Fruit fly (Drosophila melanogaster) whole organism, embryonic: ENCODE results near the gene piwi.
A peak's percentile ranks its signal among the peaks of the same experiment; 100 is the strongest.

Experiments used
- Bdp1 ChIP-seq: fragments of 200-800 bp; sonication (Bioruptor generic); optimal IDR thresholded peaks from 3 replicates; lab custom pipeline; 2016; ENCODE audit warnings: missing biosample characterization, missing genetic modification characterization
- CG8924 ChIP-seq: fragments of 200-800 bp; optimal IDR thresholded peaks from 3 replicates; lab custom pipeline; 2019; ENCODE audit warnings: missing biosample characterization, mild to moderate bottlenecking, missing genetic modification characterization, moderate library complexity
- CG9215 ChIP-seq: fragments of 200-800 bp; sonication (Bioruptor generic); IDR thresholded peaks from 2 replicates; pipeline ENCODE4 v1.3.6; 2022; ENCODE audit warnings: missing biosample characterization, missing genetic modification characterization
- Meics ChIP-seq: fragments of 200-800 bp; sonication (Bioruptor generic); optimal IDR thresholded peaks from 2 replicates; lab custom pipeline; 2017; ENCODE audit warnings: missing biosample characterization, mild to moderate bottlenecking, missing genetic modification characterization
- Optix ChIP-seq: fragments of 200-800 bp; sonication (Bioruptor generic); IDR thresholded peaks from 3 replicates; pipeline ENCODE4 v1.3.6; 2022; ENCODE audit warnings: missing biosample characterization, missing genetic modification characterization
- cas ChIP-seq: fragments of 200-800 bp; sonication (Bioruptor generic); IDR thresholded peaks from 2 replicates; pipeline ENCODE4 v1.3.6; 2022; ENCODE audit warnings: missing biosample characterization, missing genetic modification characterization
- exex ChIP-seq: fragments of 200-800 bp; sonication (Bioruptor generic); optimal IDR thresholded peaks from 4 replicates; lab custom pipeline; 2018; ENCODE audit warnings: missing biosample characterization, mild to moderate bottlenecking, missing genetic modification characterization, moderate library complexity
- ken ChIP-seq: fragments of 200-800 bp; sonication (Bioruptor generic); IDR thresholded peaks from 3 replicates; pipeline ENCODE4 v1.3.6; 2022; ENCODE audit warnings: missing biosample characterization, missing genetic modification characterization
- shn ChIP-seq: fragments of 200-800 bp; sonication (Bioruptor generic); optimal IDR thresholded peaks from 3 replicates; lab custom pipeline; 2016; ENCODE audit warnings: missing biosample characterization, missing genetic modification characterization
- tgo ChIP-seq: fragments of 200-800 bp; sonication (Bioruptor generic); IDR thresholded peaks from 3 replicates; pipeline ENCODE4 v1.3.6; 2022; ENCODE audit warnings: missing biosample characterization, missing genetic modification characterization
- z ChIP-seq: fragments of 200-800 bp; sonication (Bioruptor generic); IDR thresholded peaks from 3 replicates; pipeline ENCODE4 v1.3.6; 2022; ENCODE audit warnings: missing biosample characterization, missing genetic modification characterization

- TF ChIP-seq cas (GFP tag; lab: Robert Waterston, UW) (no peak), z (GFP tag; lab: Robert Waterston, UW) (0 out of 3 replicates have a peak, but pooled peaks have one; percentile 23), Bdp1 (no peak), shn (no peak), CG8924 (tag; lab: Kevin White, UChicago) (no peak), CG9215 (GFP tag; lab: Robert Waterston, UW) (no peak), exex (tag; lab: Kevin White, UChicago) (no peak), ken (GFP tag; lab: Robert Waterston, UW) (no peak), Meics (no peak), Optix (GFP tag; lab: Robert Waterston, UW) (no peak), tgo (no peak)
Measured at dm6 chr2L:10963979-10964378, 23.2 kb downstream of the piwi start, which contains the start of gene dpr2.
